Fruit fly (Drosophila melanogaster) whole organism, embryonic: ENCODE results near the gene Nmdar1.
A peak's percentile ranks its signal among the peaks of the same experiment; 100 is the strongest.

Experiments
- ATbp ChIP-seq: fragments of 200-800 bp; sonication (Bioruptor generic); optimal IDR thresholded peaks from 2 replicates; lab custom pipeline; 2017; ENCODE audit warnings: missing biosample characterization, mild to moderate bottlenecking, missing genetic modification characterization, missing genetic modification reagents
- BtbVII ChIP-seq: fragments of 200-800 bp; sonication (Bioruptor generic); optimal IDR thresholded peaks from 3 replicates; lab custom pipeline; 2017; ENCODE audit warnings: missing biosample characterization, mild to moderate bottlenecking, missing genetic modification characterization
- CG10959 ChIP-seq: fragments of 200-800 bp; sonication (Bioruptor generic); IDR thresholded peaks from 2 replicates; pipeline ENCODE4 v1.3.6; 2022; ENCODE audit warnings: missing biosample characterization, missing genetic modification characterization
- CG13287 ChIP-seq: fragments of 200-800 bp; sonication (Bioruptor generic); IDR thresholded peaks from 2 replicates; pipeline ENCODE4 v1.3.6; 2022; ENCODE audit warnings: missing biosample characterization, missing genetic modification characterization; ENCODE audit not compliant: partially characterized antibody
- CG13296 ChIP-seq: fragments of 200-800 bp; sonication (Bioruptor generic); optimal IDR thresholded peaks from 3 replicates; lab custom pipeline; 2018; ENCODE audit warnings: missing biosample characterization, mild to moderate bottlenecking, missing genetic modification characterization
- CG16813 ChIP-seq: fragments of 200-800 bp; sonication (Bioruptor generic); IDR thresholded peaks from 3 replicates; pipeline ENCODE4 v1.3.6; 2022; ENCODE audit warnings: missing biosample characterization, missing genetic modification characterization; ENCODE audit not compliant: partially characterized antibody
- CG18764 ChIP-seq: fragments of 200-800 bp; sonication (Bioruptor generic); optimal IDR thresholded peaks from 3 replicates; lab custom pipeline; 2016; ENCODE audit warnings: missing biosample characterization, missing genetic modification characterization
- CG2875 ChIP-seq: fragments of 200-800 bp; sonication (Bioruptor generic); optimal IDR thresholded peaks from 2 replicates; lab custom pipeline; 2017; ENCODE audit warnings: missing biosample characterization, mild to moderate bottlenecking, missing genetic modification characterization, missing genetic modification reagents
- CG4617 ChIP-seq: fragments of 200-800 bp; sonication (Bioruptor generic); optimal IDR thresholded peaks from 3 replicates; lab custom pipeline; 2016; ENCODE audit warnings: missing biosample characterization, missing genetic modification characterization, borderline replicate concordance
- CG5953 ChIP-seq: fragments of 200-800 bp; sonication (Bioruptor generic); IDR thresholded peaks from 2 replicates; pipeline ENCODE4 v1.3.6; 2022; ENCODE audit warnings: missing biosample characterization, missing genetic modification characterization
- CG6175 ChIP-seq: fragments of 200-800 bp; sonication (Bioruptor generic); IDR thresholded peaks from 3 replicates; pipeline ENCODE4 v1.3.6; 2022; ENCODE audit warnings: missing biosample characterization, missing genetic modification characterization
- CG6813 ChIP-seq: fragments of 200-800 bp; sonication (Bioruptor generic); optimal IDR thresholded peaks from 2 replicates; lab custom pipeline; 2017; ENCODE audit warnings: missing biosample characterization, missing genetic modification characterization, mild to moderate bottlenecking, moderate library complexity, missing genetic modification reagents
- CG8290 ChIP-seq, 3 experiments: fragments of 200-800 bp; sonication (Bioruptor generic); optimal IDR thresholded peaks; 2 replicates each; lab custom pipeline; 2016 to 2019; ENCODE audit warnings: missing biosample characterization in 3 of 3, missing genetic modification characterization in 3 of 3, mild to moderate bottlenecking in 2 of 3, moderate library complexity in 1 of 3
- CrebB ChIP-seq: fragments of 200-800 bp; sonication (Bioruptor generic); optimal IDR thresholded peaks from 3 replicates; lab custom pipeline; 2018; ENCODE audit warnings: missing biosample characterization, mild to moderate bottlenecking, missing genetic modification characterization
- Dip2 ChIP-seq: fragments of 200-800 bp; sonication (Bioruptor generic); IDR thresholded peaks from 2 replicates; pipeline ENCODE4 v1.3.6; 2022; ENCODE audit warnings: missing biosample characterization, missing genetic modification characterization
- E2f1 ChIP-seq: fragments of 200-800 bp; sonication (Bioruptor generic); IDR thresholded peaks from 2 replicates; pipeline ENCODE4 v1.3.6; 2022; ENCODE audit warnings: missing biosample characterization, missing genetic modification characterization
- Elba2 ChIP-seq: fragments of 200-800 bp; sonication (Bioruptor generic); optimal IDR thresholded peaks from 3 replicates; lab custom pipeline; 2016; ENCODE audit warnings: missing biosample characterization, missing genetic modification characterization
- HHEX ChIP-seq: fragments of 200-800 bp; sonication (Bioruptor generic); optimal IDR thresholded peaks from 3 replicates; lab custom pipeline; 2017; ENCODE audit warnings: missing biosample characterization, mild to moderate bottlenecking, missing genetic modification characterization, missing genetic modification reagents
- Oaz ChIP-seq: fragments of 200-800 bp; sonication (Bioruptor generic); IDR thresholded peaks from 2 replicates; pipeline ENCODE4 v1.3.6; 2022; ENCODE audit warnings: missing biosample characterization, missing genetic modification characterization
- Rfx ChIP-seq: fragments of 200-800 bp; sonication (Bioruptor generic); IDR thresholded peaks from 2 replicates; pipeline ENCODE4 v1.3.6; 2022; ENCODE audit warnings: missing biosample characterization, missing genetic modification characterization
- Sox100B ChIP-seq: fragments of 200-800 bp; sonication (Bioruptor generic); optimal IDR thresholded peaks from 3 replicates; lab custom pipeline; 2018; ENCODE audit warnings: missing biosample characterization, mild to moderate bottlenecking, missing genetic modification characterization
- Spps ChIP-seq: fragments of 200-800 bp; sonication (Bioruptor generic); optimal IDR thresholded peaks from 2 replicates; lab custom pipeline; 2018; ENCODE audit warnings: missing biosample characterization, mild to moderate bottlenecking, missing genetic modification characterization
- ase ChIP-seq: fragments of 200-800 bp; sonication (Bioruptor generic); IDR thresholded peaks from 3 replicates; pipeline ENCODE4 v1.3.6; 2022; ENCODE audit warnings: missing biosample characterization, missing genetic modification characterization
- bbx ChIP-seq: fragments of 200-800 bp; sonication (Bioruptor generic); IDR thresholded peaks from 2 replicates; pipeline ENCODE4 v1.3.6; 2022; ENCODE audit warnings: missing biosample characterization, missing genetic modification characterization; ENCODE audit not compliant: partially characterized antibody
- cwo ChIP-seq: fragments of 200-800 bp; sonication (Bioruptor generic); optimal IDR thresholded peaks from 3 replicates; lab custom pipeline; 2017; ENCODE audit warnings: missing biosample characterization, missing genetic modification characterization, mild to moderate bottlenecking, moderate library complexity, missing genetic modification reagents
- gce ChIP-seq: fragments of 200-800 bp; sonication (Bioruptor generic); IDR thresholded peaks from 3 replicates; pipeline ENCODE4 v1.3.6; 2022; ENCODE audit warnings: missing biosample characterization, missing genetic modification characterization
- ham ChIP-seq: fragments of 200-800 bp; sonication (Bioruptor generic); IDR thresholded peaks from 2 replicates; pipeline ENCODE4 v1.3.6; 2022; ENCODE audit warnings: missing biosample characterization, missing genetic modification characterization
- kni ChIP-seq: fragments of 200-800 bp; sonication (Bioruptor generic); optimal IDR thresholded peaks from 3 replicates; lab custom pipeline; 2017; ENCODE audit warnings: mild to moderate bottlenecking, missing biosample characterization, missing genetic modification reagents, missing genetic modification characterization
- lab ChIP-seq: fragments of 200-800 bp; sonication (Bioruptor generic); optimal IDR thresholded peaks from 3 replicates; lab custom pipeline; 2017; ENCODE audit warnings: missing biosample characterization, missing genetic modification characterization, mild to moderate bottlenecking, moderate library complexity, missing genetic modification reagents
- lola ChIP-seq, 3 experiments: fragments of >200 bp in 2 of 3; fragments of 200-800 bp in 1 of 3; sonication (Bioruptor generic) in 1 of 3; optimal IDR thresholded peaks; 2 replicates each; lab custom pipeline; 2017 to 2019; ENCODE audit warnings: missing biosample characterization in 3 of 3, missing genetic modification characterization in 3 of 3, mild to moderate bottlenecking in 1 of 3, moderate library complexity in 1 of 3
- oc ChIP-seq: fragments of 200-800 bp; sonication (Bioruptor generic); optimal IDR thresholded peaks from 2 replicates; lab custom pipeline; 2018; ENCODE audit warnings: missing biosample characterization, mild to moderate bottlenecking, missing genetic modification characterization, moderate library complexity
- odd ChIP-seq: fragments of 200-800 bp; sonication (Bioruptor generic); optimal IDR thresholded peaks from 2 replicates; lab custom pipeline; 2017; ENCODE audit warnings: missing biosample characterization, mild to moderate bottlenecking, missing genetic modification characterization
- pita ChIP-seq: fragments of 200-800 bp; sonication (Bioruptor generic); optimal IDR thresholded peaks from 2 replicates; lab custom pipeline; 2017; ENCODE audit warnings: missing biosample characterization, mild to moderate bottlenecking, missing genetic modification characterization
- pros ChIP-seq: fragments of 200-800 bp; sonication (Bioruptor generic); optimal IDR thresholded peaks from 3 replicates; lab custom pipeline; 2019; ENCODE audit warnings: missing biosample characterization, mild to moderate bottlenecking, missing genetic modification characterization, moderate library complexity
- sd ChIP-seq: fragments of 200-800 bp; sonication (Bioruptor generic); optimal IDR thresholded peaks from 3 replicates; lab custom pipeline; 2018; ENCODE audit warnings: missing biosample characterization, mild to moderate bottlenecking, missing genetic modification characterization, moderate library complexity
- sisA ChIP-seq: fragments of 200-800 bp; sonication (Bioruptor generic); IDR thresholded peaks from 2 replicates; pipeline ENCODE4 v1.3.6; 2022; ENCODE audit warnings: missing biosample characterization, missing genetic modification characterization
- sob ChIP-seq: fragments of 200-800 bp; sonication (Bioruptor generic); IDR thresholded peaks from 2 replicates; pipeline ENCODE4 v1.3.6; 2022; ENCODE audit warnings: missing biosample characterization, missing genetic modification characterization
- sug ChIP-seq: fragments of 200-800 bp; optimal IDR thresholded peaks from 2 replicates; lab custom pipeline; 2019; ENCODE audit warnings: missing biosample characterization, mild to moderate bottlenecking, missing genetic modification characterization, moderate library complexity
- tap ChIP-seq: fragments of 200-800 bp; optimal IDR thresholded peaks from 3 replicates; lab custom pipeline; 2019; ENCODE audit warnings: missing biosample characterization, mild to moderate bottlenecking, missing genetic modification characterization, moderate library complexity
- tna ChIP-seq: fragments of 200-800 bp; sonication (Bioruptor generic); IDR thresholded peaks from 2 replicates; pipeline ENCODE4 v1.3.6; 2022; ENCODE audit warnings: missing biosample characterization, missing genetic modification characterization; ENCODE audit not compliant: partially characterized antibody
- trem ChIP-seq: fragments of 200-800 bp; optimal IDR thresholded peaks from 3 replicates; lab custom pipeline; 2019; ENCODE audit warnings: missing biosample characterization, mild to moderate bottlenecking, missing genetic modification characterization, moderate library complexity

The Nmdar1 gene

dm6 chr3R:5547464-5547943 lies 24.4 kb upstream of the Nmdar1 start, which contains the start of gene CG2519 (continued):
- TF ChIP-seq Elba2 (peak; percentile 88), pros (GFP tag; lab: Kevin White, UChicago) (peak; percentile 65), tap (tag; lab: Kevin White, UChicago) (no peak), BtbVII (GFP tag; lab: Kevin White, UChicago) (no peak), CG18764 (peak; percentile 61), ham (no peak), CG6813 (GFP tag; lab: Kevin White, UChicago) (no peak), CG16813 (GFP tag; lab: Robert Waterston, UW) (peak; percentile 95), CG10959 (GFP tag; lab: Robert Waterston, UW) (peak; percentile 34; the same call in 1 of the 2 replicates), HHEX (no peak), cwo (GFP tag; lab: Kevin White, UChicago) (no peak), CG6175 (GFP tag; lab: Robert Waterston, UW) (no peak), sd (tag; lab: Kevin White, UChicago) (no peak), E2f1 (GFP tag; lab: Robert Waterston, UW) (peak; percentile 42; the same call in 1 of the 2 replicates), CG5953 (GFP tag; lab: Robert Waterston, UW) (no peak), Oaz (GFP tag; lab: Robert Waterston, UW) (no peak), ATbp (GFP tag; lab: Kevin White, UChicago) (no peak), Rfx (GFP tag; lab: Robert Waterston, UW) (peak; percentile 86), lola (GFP tag; optimal IDR thresholded peaks at IDR 0.05; lab: Kevin White, UChicago) (peak in 1 of 3 experiments; percentile 9), bbx (GFP tag; lab: Robert Waterston, UW) (peak; percentile 98), CrebB (tag; lab: Kevin White, UChicago) (peak; percentile 59), tna (GFP tag; lab: Robert Waterston, UW) (peak; percentile 90), oc (tag; lab: Kevin White, UChicago) (no peak), trem (tag; lab: Kevin White, UChicago) (peak; percentile 55), gce (GFP tag; lab: Robert Waterston, UW) (no peak), kni (GFP tag; lab: Kevin White, UChicago) (no peak), Dip2 (GFP tag; lab: Robert Waterston, UW) (no peak), sug (tag; lab: Kevin White, UChicago) (no peak), sob (GFP tag; lab: Robert Waterston, UW) (peak; percentile 78), Sox100B (GFP tag; lab: Kevin White, UChicago) (no peak), CG13287 (GFP tag; lab: Robert Waterston, UW) (peak; percentile 91), pita (GFP tag; lab: Kevin White, UChicago) (no peak), sisA (GFP tag; lab: Robert Waterston, UW) (peak; percentile 55), CG2875 (GFP tag; lab: Kevin White, UChicago) (no peak), lab (GFP tag; lab: Kevin White, UChicago) (no peak), Spps (tag; lab: Kevin White, UChicago) (no peak), CG13296 (GFP tag; lab: Kevin White, UChicago) (no peak), CG8290 (GFP tag; optimal IDR thresholded peaks at IDR 0.05; lab: Kevin White, UChicago) (peak; percentile 44), CG8290 (tag; optimal IDR thresholded peaks at IDR 0.05; lab: Kevin White, UChicago) (no peak), ase (GFP tag; lab: Robert Waterston, UW) (peak; percentile 61; the same call in 2 of the 3 replicates), CG4617 (GFP tag; lab: Kevin White, UChicago) (peak; percentile 86), odd (GFP tag; lab: Kevin White, UChicago) (no peak)
